Worm (Caenorhabditis elegans): ENCODE measurements around the gene miga-1.

- TF ChIP-seq ceh-32 (tag; optimal IDR thresholded peaks at IDR 0.05; ENCODE audit: poor library complexity) (no peak), jun-1 (tag; optimal IDR thresholded peaks at IDR 0.05) (no peak), ceh-28 (tag; optimal IDR thresholded peaks at IDR 0.05) (no peak)
Measured at ce11 chrV:12433105-12433504, 32.4 kb upstream of the miga-1 start.

Data from whole organism, L4 larva.